Worm (Caenorhabditis elegans) whole organism, L2 larva: Measurements from ENCODE around the gene egg-3.

ENCODE experiments used
- R02D3.7 ChIP-seq: fragments of 150-350 bp; optimal IDR thresholded peaks from 2 replicates; lab custom pipeline; 2014; ENCODE audit warnings: missing biosample characterization, missing genetic modification characterization
- Y55F3AM.14 ChIP-seq: fragments of 200-800 bp; sonication (Bioruptor generic); optimal IDR thresholded peaks from 2 replicates; lab custom pipeline; 2018; ENCODE audit warnings: mild to moderate bottlenecking, missing genetic modification characterization, missing compliant biosample characterization
- aly-2 ChIP-seq: fragments of 150-350 bp; optimal IDR thresholded peaks from 2 replicates; lab custom pipeline; 2014; ENCODE audit warnings: missing biosample characterization, missing genetic modification characterization
- ceh-82 ChIP-seq: fragments of 150-350 bp; optimal IDR thresholded peaks from 2 replicates; lab custom pipeline; 2014; ENCODE audit warnings: missing biosample characterization, missing genetic modification characterization
- fos-1 ChIP-seq: fragments of 150-350 bp; optimal IDR thresholded peaks from 2 replicates; lab custom pipeline; 2014; ENCODE audit warnings: missing biosample characterization, missing genetic modification characterization
- lin-39 ChIP-seq: fragments of 150-350 bp; optimal IDR thresholded peaks from 2 replicates; lab custom pipeline; 2014; ENCODE audit warnings: missing biosample characterization, missing genetic modification reagents, missing genetic modification characterization
- nhr-23 ChIP-seq: fragments of 150-350 bp; optimal IDR thresholded peaks from 2 replicates; lab custom pipeline; 2014; ENCODE audit warnings: missing biosample characterization, missing genetic modification reagents, missing genetic modification characterization
- nhr-77 ChIP-seq: fragments of 150-350 bp; optimal IDR thresholded peaks from 2 replicates; lab custom pipeline; 2014; ENCODE audit warnings: missing biosample characterization, missing genetic modification characterization
- snpc-4 ChIP-seq: fragments of 150-350 bp; optimal IDR thresholded peaks from 2 replicates; lab custom pipeline; 2014; ENCODE audit warnings: missing biosample characterization, missing genetic modification characterization
- unc-39 ChIP-seq: fragments of 150-350 bp; optimal IDR thresholded peaks from 2 replicates; lab custom pipeline; 2014; ENCODE audit warnings: missing biosample characterization, missing genetic modification characterization
- unc-62 ChIP-seq: fragments of 150-350 bp; optimal IDR thresholded peaks from 2 replicates; lab custom pipeline; 2014; ENCODE audit warnings: missing biosample characterization, missing genetic modification reagents, missing genetic modification characterization
- ztf-1 ChIP-seq: fragments of 200-800 bp; sonication (Bioruptor generic); conservative IDR thresholded peaks from 2 replicates; pipeline ENCODE4 v1.3.6; 2022; ENCODE audit warnings: missing genetic modification characterization, missing compliant biosample characterization
- ztf-11 ChIP-seq: sonication (generic microtip); optimal IDR thresholded peaks from 2 replicates; lab custom pipeline; 2017; ENCODE audit warnings: missing biosample characterization, missing genetic modification characterization
- ztf-4 ChIP-seq: fragments of 150-350 bp; optimal IDR thresholded peaks from 2 replicates; lab custom pipeline; 2014; ENCODE audit warnings: missing biosample characterization, missing genetic modification characterization

- no peak for TF ChIP-seq ztf-11
- TF ChIP-seq fos-1: peak; percentile 17
- TF ChIP-seq Y55F3AM.14 (GFP tag; lab: Kevin White, UChicago): no peak
- TF ChIP-seq aly-2 (tag; lab: Kevin White, UChicago): no peak
- TF ChIP-seq ztf-4 (tag; lab: Kevin White, UChicago): no peak
- TF ChIP-seq nhr-77 (tag; lab: Kevin White, UChicago): no peak
- no peak for TF ChIP-seq unc-39 (tag; lab: Kevin White, UChicago)
- no peak for TF ChIP-seq nhr-23 (tag; lab: Kevin White, UChicago)
- no peak for TF ChIP-seq ztf-1 (GFP tag; lab: Robert Waterston, UW)
- no peak for TF ChIP-seq lin-39
- TF ChIP-seq R02D3.7 (tag; lab: Kevin White, UChicago): no peak
- TF ChIP-seq snpc-4 (tag; lab: Kevin White, UChicago): no peak
- TF ChIP-seq unc-62 (GFP tag; lab: Kevin White, UChicago): no peak
- TF ChIP-seq ceh-82 (tag; lab: Kevin White, UChicago): no peak
These were observed 2.9 kb upstream of the egg-3 start for ce11 chrII:10887097-10887496.
